Worm (Caenorhabditis elegans) whole organism, late embryonic: ENCODE data around the gene T09F5.10.

Experiments
- C08G9.2 ChIP-seq: sonication (generic microtip); optimal IDR thresholded peaks from 2 replicates; lab custom pipeline; 2016; ENCODE audit warnings: mild to moderate bottlenecking, missing genetic modification characterization, moderate library complexity, missing compliant biosample characterization
- C38D4.7 ChIP-seq: fragments of 200-800 bp; sonication (Bioruptor generic); optimal IDR thresholded peaks from 2 replicates; lab custom pipeline; 2018; ENCODE audit warnings: mild to moderate bottlenecking, missing genetic modification characterization, moderate library complexity, missing compliant biosample characterization
- K02D7.2 ChIP-seq: sonication (generic microtip); optimal IDR thresholded peaks from 2 replicates; lab custom pipeline; 2017; ENCODE audit warnings: mild to moderate bottlenecking, missing genetic modification characterization, missing compliant biosample characterization
- K09A11.1 ChIP-seq: sonication (generic microtip); optimal IDR thresholded peaks from 2 replicates; lab custom pipeline; 2017; ENCODE audit warnings: antibody characterized with exemption, mild to moderate bottlenecking, missing genetic modification characterization, missing compliant biosample characterization; ENCODE audit not compliant: insufficient read depth
- ahr-1 ChIP-seq: sonication (generic microtip); optimal IDR thresholded peaks from 2 replicates; lab custom pipeline; 2016; ENCODE audit warnings: missing genetic modification characterization, missing compliant biosample characterization
- ama-1 ChIP-seq: fragments of 150-350 bp; optimal IDR thresholded peaks from 2 replicates; lab custom pipeline; 2014
- ceh-14 ChIP-seq: sonication (generic microtip); optimal IDR thresholded peaks from 2 replicates; lab custom pipeline; 2016; ENCODE audit warnings: missing genotype, missing genetic modification characterization, missing compliant biosample characterization
- ceh-18 ChIP-seq: sonication (generic microtip); optimal IDR thresholded peaks from 2 replicates; lab custom pipeline; 2016; ENCODE audit warnings: missing genetic modification characterization, missing compliant biosample characterization
- ceh-19 ChIP-seq: fragments of 200-800 bp; sonication (Bioruptor generic); optimal IDR thresholded peaks from 2 replicates; lab custom pipeline; 2018; ENCODE audit warnings: mild to moderate bottlenecking, missing genetic modification characterization, missing compliant biosample characterization
- ceh-2 ChIP-seq: sonication (generic microtip); optimal IDR thresholded peaks from 2 replicates; lab custom pipeline; 2016; ENCODE audit warnings: missing genotype, missing genetic modification characterization, missing compliant biosample characterization
- ceh-22 ChIP-seq: sonication (generic microtip); optimal IDR thresholded peaks from 2 replicates; lab custom pipeline; 2017; ENCODE audit warnings: missing biosample characterization, missing genetic modification characterization
- ceh-30 ChIP-seq: fragments of 150-350 bp; optimal IDR thresholded peaks from 2 replicates; lab custom pipeline; 2014; ENCODE audit warnings: missing biosample characterization, missing genetic modification characterization
- ceh-31 ChIP-seq: sonication (generic microtip); optimal IDR thresholded peaks from 2 replicates; lab custom pipeline; 2016; ENCODE audit warnings: missing genetic modification characterization, missing compliant biosample characterization
- ceh-34 ChIP-seq: sonication (generic microtip); optimal IDR thresholded peaks from 2 replicates; lab custom pipeline; 2016; ENCODE audit warnings: mild to moderate bottlenecking, missing genetic modification characterization, missing compliant biosample characterization
- ceh-45 ChIP-seq: fragments of 200-800 bp; sonication (Bioruptor generic); IDR thresholded peaks from 2 replicates; pipeline ENCODE4 v1.3.6; 2022; ENCODE audit warnings: missing genetic modification reagents, missing genetic modification characterization, missing compliant biosample characterization
- ceh-48 ChIP-seq: sonication (generic microtip); optimal IDR thresholded peaks from 2 replicates; lab custom pipeline; 2016; ENCODE audit warnings: missing genetic modification characterization, inconsistent platforms, missing compliant biosample characterization
- che-1 ChIP-seq: sonication (generic microtip); optimal IDR thresholded peaks from 2 replicates; lab custom pipeline; 2016; ENCODE audit warnings: mild to moderate bottlenecking, missing genetic modification characterization, missing compliant biosample characterization
- dmd-4 ChIP-seq: sonication (generic microtip); optimal IDR thresholded peaks from 2 replicates; lab custom pipeline; 2016; ENCODE audit warnings: borderline replicate concordance, missing genetic modification characterization, missing compliant biosample characterization
- elt-2 ChIP-seq: sonication (generic microtip); optimal IDR thresholded peaks from 2 replicates; lab custom pipeline; 2016; ENCODE audit warnings: missing genetic modification reagents, missing genetic modification characterization, missing compliant biosample characterization
- ets-4 ChIP-seq: sonication (generic microtip); optimal IDR thresholded peaks from 2 replicates; lab custom pipeline; 2016; ENCODE audit warnings: missing genetic modification characterization, missing compliant biosample characterization
- eyg-1 ChIP-seq: sonication (generic microtip); optimal IDR thresholded peaks from 2 replicates; lab custom pipeline; 2016; ENCODE audit warnings: missing genotype, missing genetic modification characterization, missing compliant biosample characterization
- fax-1 ChIP-seq: sonication (generic microtip); optimal IDR thresholded peaks from 2 replicates; lab custom pipeline; 2016; ENCODE audit warnings: missing genotype, missing genetic modification characterization, missing compliant biosample characterization
- fkh-10 ChIP-seq: fragments of 150-350 bp; optimal IDR thresholded peaks from 2 replicates; lab custom pipeline; 2014; ENCODE audit warnings: missing biosample characterization, missing genetic modification reagents, missing genetic modification characterization
- hlh-30 ChIP-seq: sonication (generic microtip); optimal IDR thresholded peaks from 2 replicates; lab custom pipeline; 2017; ENCODE audit warnings: antibody characterized with exemption, missing genetic modification characterization, missing compliant biosample characterization; ENCODE audit not compliant: insufficient read depth
- hlh-8 ChIP-seq: sonication (generic microtip); optimal IDR thresholded peaks from 2 replicates; lab custom pipeline; 2016; ENCODE audit warnings: missing genotype, missing genetic modification characterization, missing compliant biosample characterization
- lim-6 ChIP-seq: sonication (generic microtip); optimal IDR thresholded peaks from 2 replicates; lab custom pipeline; 2016; ENCODE audit warnings: missing genetic modification characterization, missing compliant biosample characterization
- madf-2 ChIP-seq: sonication (generic microtip); optimal IDR thresholded peaks from 2 replicates; lab custom pipeline; 2017; ENCODE audit warnings: missing genetic modification characterization, missing compliant biosample characterization
- mec-3 ChIP-seq: sonication (generic microtip); optimal IDR thresholded peaks from 2 replicates; lab custom pipeline; 2016; ENCODE audit warnings: borderline replicate concordance, missing genetic modification characterization, missing compliant biosample characterization
- nfya-1 ChIP-seq: sonication (generic microtip); optimal IDR thresholded peaks from 2 replicates; lab custom pipeline; 2017; ENCODE audit warnings: missing genetic modification characterization, mild to moderate bottlenecking, missing compliant biosample characterization, antibody characterized with exemption, moderate library complexity
- nhr-11 ChIP-seq: fragments of 150-350 bp; optimal IDR thresholded peaks from 2 replicates; lab custom pipeline; 2014; ENCODE audit warnings: missing biosample characterization, missing genetic modification characterization
- odd-2 ChIP-seq: sonication (generic microtip); optimal IDR thresholded peaks from 2 replicates; lab custom pipeline; 2017; ENCODE audit warnings: antibody characterized with exemption, mild to moderate bottlenecking, missing genetic modification characterization, missing compliant biosample characterization
- pag-3 ChIP-seq: sonication (generic microtip); optimal IDR thresholded peaks from 2 replicates; lab custom pipeline; 2016; ENCODE audit warnings: missing compliant biosample characterization, missing genetic modification characterization, borderline replicate concordance
- pax-1 ChIP-seq: fragments of 150-350 bp; optimal IDR thresholded peaks from 2 replicates; lab custom pipeline; 2014; ENCODE audit warnings: missing biosample characterization, missing genetic modification characterization
- pha-4 ChIP-seq: fragments of 150-350 bp; optimal IDR thresholded peaks from 2 replicates; lab custom pipeline; 2018; ENCODE audit warnings: missing biosample characterization, missing genetic modification reagents, missing genetic modification characterization
- pqm-1 ChIP-seq: sonication (generic microtip); optimal IDR thresholded peaks from 2 replicates; lab custom pipeline; 2016; ENCODE audit warnings: missing genetic modification characterization, missing compliant biosample characterization
- pros-1 ChIP-seq: fragments of 150-350 bp; optimal IDR thresholded peaks from 2 replicates; lab custom pipeline; 2014; ENCODE audit warnings: missing biosample characterization, missing genetic modification reagents, missing genetic modification characterization
- ref-2 ChIP-seq: sonication (generic microtip); optimal IDR thresholded peaks from 2 replicates; lab custom pipeline; 2016; ENCODE audit warnings: missing genetic modification characterization, missing compliant biosample characterization
- sox-2 ChIP-seq: fragments of 200-800 bp; sonication (Bioruptor generic); IDR thresholded peaks from 2 replicates; pipeline ENCODE4 v1.3.6; 2022; ENCODE audit warnings: missing genetic modification reagents, missing genetic modification characterization, missing compliant biosample characterization
- ttx-3 ChIP-seq: sonication (generic microtip); optimal IDR thresholded peaks from 2 replicates; lab custom pipeline; 2016; ENCODE audit warnings: missing genetic modification reagents, missing genetic modification characterization, missing compliant biosample characterization
- unc-3 ChIP-seq, 2 experiments: fragments of 200-800 bp in 1 of 2; sonication (Bioruptor generic) in 1 of 2; sonication (generic microtip) in 1 of 2; conservative IDR thresholded peaks in 1 of 2; optimal IDR thresholded peaks in 1 of 2; 2 replicates each; pipeline versions ENCODE4 v1.3.6 to Lab custom; 2016 to 2022; ENCODE audit warnings: missing compliant biosample characterization in 2 of 2, missing genetic modification characterization in 2 of 2, missing genetic modification reagents in 1 of 2
- unc-42 ChIP-seq: sonication (generic microtip); optimal IDR thresholded peaks from 2 replicates; lab custom pipeline; 2016; ENCODE audit warnings: missing genotype, missing genetic modification characterization, missing compliant biosample characterization
- unc-55 ChIP-seq: sonication (generic microtip); optimal IDR thresholded peaks from 2 replicates; lab custom pipeline; 2017; ENCODE audit warnings: missing biosample characterization, missing genetic modification reagents, missing genetic modification characterization
- zip-5 ChIP-seq: sonication (generic microtip); optimal IDR thresholded peaks from 2 replicates; lab custom pipeline; 2016; ENCODE audit warnings: missing genetic modification characterization, missing compliant biosample characterization

Gene T09F5.10

DNA sequence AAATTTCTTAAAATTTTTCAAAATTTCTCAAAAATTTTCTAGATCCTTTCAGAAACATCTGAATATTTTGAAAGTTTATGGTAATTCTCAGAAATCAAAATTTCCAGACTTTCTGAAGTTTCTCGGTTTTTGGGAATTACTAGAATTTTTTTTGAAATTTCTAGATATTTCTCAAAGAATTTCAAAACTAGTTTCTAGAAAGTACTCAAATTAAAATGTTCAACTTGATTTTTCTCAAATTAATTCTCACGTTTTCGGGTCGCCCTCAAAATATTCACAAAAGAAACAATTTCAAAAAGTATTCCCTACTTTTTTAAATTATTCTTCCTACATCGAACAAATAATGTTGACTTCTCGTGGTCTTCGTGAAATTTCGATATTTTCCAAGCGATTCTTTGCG lies at the start of gene T09F5.10:
TSS of gene T09F5.10 (plus strand) at position 301 of the 400 bp plus-strand sequence.
- TF ChIP-seq ceh-19 (GFP tag; lab: Kevin White, UChicago) (no peak), hlh-30 (tag; lab: Kevin White, UChicago) (no peak), pag-3 (tag; lab: Kevin White, UChicago) (no peak), unc-42 (tag; lab: Kevin White, UChicago) (no peak), nfya-1 (tag; lab: Kevin White, UChicago) (no peak), fax-1 (tag; lab: Kevin White, UChicago) (no peak), dmd-4 (tag; lab: Kevin White, UChicago) (no peak), K09A11.1 (tag; lab: Kevin White, UChicago) (no peak), ahr-1 (tag; lab: Kevin White, UChicago) (no peak), ceh-31 (tag; lab: Kevin White, UChicago) (no peak), ceh-22 (tag; lab: Kevin White, UChicago) (no peak), ama-1 (lab: Kevin White, UChicago) (no peak), ceh-45 (GFP tag; lab: Robert Waterston, UW) (no peak), eyg-1 (tag; lab: Kevin White, UChicago) (no peak), elt-2 (tag; lab: Kevin White, UChicago) (no peak), nhr-11 (tag; lab: Kevin White, UChicago) (no peak), fkh-10 (GFP tag; lab: Kevin White, UChicago) (no peak), hlh-8 (tag; lab: Kevin White, UChicago) (no peak), madf-2 (no peak), lim-6 (tag; lab: Kevin White, UChicago) (no peak)

DNA sequence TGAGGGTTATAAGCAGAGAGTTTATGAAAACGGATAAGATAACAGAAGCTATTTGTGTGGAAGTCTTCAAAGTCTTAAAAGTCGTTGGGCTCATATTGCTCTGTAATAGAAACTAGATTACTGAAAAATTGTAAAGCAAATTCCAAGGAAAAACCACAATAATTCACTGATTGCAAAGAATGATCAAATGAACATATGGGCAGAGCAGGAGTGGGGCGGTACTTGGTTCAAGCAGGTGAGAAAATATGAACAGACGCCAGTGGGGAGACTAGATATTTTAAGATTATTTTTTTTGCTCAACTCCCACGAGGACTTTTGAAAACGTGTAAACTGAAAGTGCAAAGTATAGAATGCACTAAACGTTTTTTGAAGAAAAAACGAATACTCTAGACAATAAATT lies 47.4 kb upstream of the T09F5.10 start, which contains the start of gene str-171:
TSS of gene str-171 (minus strand) at position 101 of the 400 bp plus-strand sequence.
- TF ChIP-seq odd-2 (tag; lab: Kevin White, UChicago) (no peak), zip-5 (tag; lab: Kevin White, UChicago) (no peak), ceh-30 (tag; lab: Kevin White, UChicago) (no peak), elt-2 (tag; lab: Kevin White, UChicago) (no peak), mec-3 (no peak), ceh-48 (tag; lab: Kevin White, UChicago) (no peak), fkh-10 (GFP tag; lab: Kevin White, UChicago) (no peak)

DNA sequence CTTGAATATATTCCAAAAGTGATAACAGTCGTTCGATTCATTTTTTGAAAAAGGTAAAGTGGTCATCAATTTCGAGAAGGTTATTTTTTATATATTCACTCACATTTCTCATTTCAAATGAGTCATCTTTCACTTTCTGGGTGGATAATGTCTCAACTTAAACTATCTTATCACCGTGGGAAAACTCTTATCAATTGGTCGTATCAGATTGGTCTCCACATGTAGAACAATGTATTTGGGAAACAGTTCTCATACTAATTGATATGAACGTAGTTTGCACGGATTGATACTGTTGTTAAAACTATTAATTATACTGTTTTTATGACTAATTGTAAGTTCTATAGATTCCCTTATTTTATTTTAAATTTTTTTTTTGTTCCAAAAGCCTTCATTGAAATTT lies 46.0 kb upstream of the T09F5.10 start:
- peak; percentile 92 for TF ChIP-seq elt-2 (tag; lab: Kevin White, UChicago)
- no peak for TF ChIP-seq pha-4 (tag; lab: Kevin White, UChicago)
- no peak for TF ChIP-seq ttx-3 (tag; lab: Kevin White, UChicago)
- no peak for TF ChIP-seq ceh-18 (tag; lab: Kevin White, UChicago)
- no peak for TF ChIP-seq madf-2
- TF ChIP-seq K02D7.2, result no peak
- TF ChIP-seq ahr-1 (tag; lab: Kevin White, UChicago), result no peak
- no peak for TF ChIP-seq hlh-8 (tag; lab: Kevin White, UChicago)
- no peak for TF ChIP-seq ceh-22 (tag; lab: Kevin White, UChicago)
- TF ChIP-seq, all 69 proteins: peak for 1

DNA sequence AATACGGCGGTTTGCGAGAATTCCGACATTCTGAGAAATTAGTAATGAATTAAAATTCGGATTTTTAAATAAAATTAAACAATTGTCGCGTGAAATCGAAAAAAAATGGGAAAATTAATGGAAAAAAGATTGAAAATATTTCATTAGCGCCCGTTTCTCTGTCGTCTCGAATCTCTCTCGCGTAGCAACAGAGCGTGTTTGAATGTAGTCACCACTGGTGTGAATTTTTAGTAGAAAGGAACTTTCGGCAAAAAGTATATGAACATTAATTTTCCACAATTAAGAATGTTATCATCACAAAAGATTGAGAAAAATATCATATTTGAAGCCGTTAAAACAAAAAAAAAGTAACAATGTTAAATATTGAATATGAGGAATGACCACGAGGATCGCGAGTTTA lies 43.1 kb upstream of the T09F5.10 start, which contains the start of gene aipl-1:
TSS of gene aipl-1 (minus strand) at position 30 of the 400 bp plus-strand sequence.
- TF ChIP-seq ceh-31 (tag; lab: Kevin White, UChicago), result peak; percentile 91
- peak; percentile 20 for TF ChIP-seq elt-2 (tag; lab: Kevin White, UChicago)
- no peak for TF ChIP-seq che-1 (tag; lab: Kevin White, UChicago)
- TF ChIP-seq fkh-10 (GFP tag; lab: Kevin White, UChicago), result no peak
- peak; percentile 36 for TF ChIP-seq fax-1 (tag; lab: Kevin White, UChicago)
- TF ChIP-seq eyg-1 (tag; lab: Kevin White, UChicago), result no peak
- peak; percentile 8 for TF ChIP-seq lim-6 (tag; lab: Kevin White, UChicago)
- TF ChIP-seq zip-5 (tag; lab: Kevin White, UChicago), result peak; percentile 11
- peak; percentile 88 for TF ChIP-seq unc-42 (tag; lab: Kevin White, UChicago)
- TF ChIP-seq pax-1 (tag; lab: Kevin White, UChicago), result no peak
- no peak for TF ChIP-seq C38D4.7 (GFP tag; lab: Kevin White, UChicago)
- TF ChIP-seq ceh-34 (tag; lab: Kevin White, UChicago), result peak; percentile 10
- TF ChIP-seq nfya-1 (tag; lab: Kevin White, UChicago), result peak; percentile 35
- no peak for TF ChIP-seq ref-2 (tag; lab: Kevin White, UChicago)
- TF ChIP-seq sox-2 (GFP tag; lab: Robert Waterston, UW), result no peak
- TF ChIP-seq ceh-2 (tag; lab: Kevin White, UChicago), result peak; percentile 62
- no peak for TF ChIP-seq ama-1 (lab: Kevin White, UChicago)
- no peak for TF ChIP-seq unc-3 (GFP tag; conservative IDR thresholded peaks at IDR 0.05; lab: Robert Waterston, UW)
- peak; percentile 19 for TF ChIP-seq unc-3 (tag; optimal IDR thresholded peaks at IDR 0.05; lab: Kevin White, UChicago)
- no peak for TF ChIP-seq pros-1 (tag; lab: Kevin White, UChicago)
- peak; percentile 38 for TF ChIP-seq ahr-1 (tag; lab: Kevin White, UChicago)
- TF ChIP-seq ceh-48 (tag; lab: Kevin White, UChicago), result no peak
- peak; percentile 63 for TF ChIP-seq ceh-14
- TF ChIP-seq unc-55, result peak; percentile 7
- peak; percentile 41 for TF ChIP-seq pqm-1 (tag; lab: Kevin White, UChicago)
- TF ChIP-seq ets-4 (tag; lab: Kevin White, UChicago), result peak; percentile 24
- TF ChIP-seq C08G9.2, result peak; percentile 53
